Worm (Caenorhabditis elegans): ENCODE results near the gene sysm-1.

Gene sysm-1

ce11 chrII:9057035-9057668 is 25.8 kb downstream of the sysm-1 start, which contains the start of gene rpl-32 (continued):
- TF ChIP-seq madf-8 (GFP tag; conservative IDR thresholded peaks at IDR 0.05) = no peak
- peak; percentile 77 for TF ChIP-seq D2030.7 (GFP tag; IDR thresholded peaks at IDR 0.05)
- TF ChIP-seq snpc-4 (GFP tag; optimal IDR thresholded peaks at IDR 0.05) = no peak
- peak; percentile 8 to 26 (median 20) for TF ChIP-seq snpc-4 (tag; optimal IDR thresholded peaks at IDR 0.05)
- no peak for TF ChIP-seq aptf-3 (GFP tag; IDR thresholded peaks at IDR 0.05)
- peak; percentile 83 for TF ChIP-seq dox-1 (GFP tag; IDR thresholded peaks at IDR 0.05)
- TF ChIP-seq akir-1 (GFP tag; optimal IDR thresholded peaks at IDR 0.05) = no peak
- TF ChIP-seq rcor-1 (GFP tag; IDR thresholded peaks at IDR 0.05) = peak; percentile 78
- TF ChIP-seq nhr-27 (tag; optimal IDR thresholded peaks at IDR 0.05) = no peak
- TF ChIP-seq tbp1 (GFP tag; optimal IDR thresholded peaks at IDR 0.05) = peak; percentile 61
- no peak for TF ChIP-seq nhr-179 (tag; optimal IDR thresholded peaks at IDR 0.05)
- TF ChIP-seq let-607 (tag; optimal IDR thresholded peaks at IDR 0.05) = peak in 1 of 2 experiments; percentile 54
- TF ChIP-seq nhr-80 (tag; optimal IDR thresholded peaks at IDR 0.05) = peak; percentile 57
- TF ChIP-seq ccch-3 (GFP tag; optimal IDR thresholded peaks at IDR 0.05) = no peak
- TF ChIP-seq tlf-1 (GFP tag; optimal IDR thresholded peaks at IDR 0.05) = peak; percentile 45
- peak; percentile 39 for TF ChIP-seq F49E8.2 (tag; optimal IDR thresholded peaks at IDR 0.05; ENCODE audit: insufficient read depth)
- TF ChIP-seq egrh-3 (GFP tag; IDR thresholded peaks at IDR 0.05) = 0 out of 2 replicates have a peak, but pooled peaks have one; percentile 6
- peak; percentile 30 for TF ChIP-seq ceh-27 (GFP tag; optimal IDR thresholded peaks at IDR 0.05)
- TF ChIP-seq hlh-12 (tag; optimal IDR thresholded peaks at IDR 0.05) = no peak
- no peak for TF ChIP-seq rpc-1 (optimal IDR thresholded peaks at IDR 0.05)
- TF ChIP-seq rpc-1 (tag; optimal IDR thresholded peaks at IDR 0.05) = no peak
- peak; percentile 66 for TF ChIP-seq pbrm-1 (GFP tag; IDR thresholded peaks at IDR 0.05)
- TF ChIP-seq Y79H2A.3 (GFP tag; conservative IDR thresholded peaks at IDR 0.05) = no peak
- TF ChIP-seq dpff-1 (tag; optimal IDR thresholded peaks at IDR 0.05) = no peak
- 0 out of 2 replicates have a peak, but pooled peaks have one; percentile 46 for TF ChIP-seq nfyb-1 (GFP tag; IDR thresholded peaks at IDR 0.05)
- peak; percentile 9 for TF ChIP-seq dpl-1 (GFP tag; optimal IDR thresholded peaks at IDR 0.05)
- TF ChIP-seq madf-6 (GFP tag; IDR thresholded peaks at IDR 0.05) = peak; percentile 63; the same call in 1 of the 2 replicates
- TF ChIP-seq ets-4 (GFP tag; optimal IDR thresholded peaks at IDR 0.05) = no peak
- TF ChIP-seq cebp-1 (GFP tag; IDR thresholded peaks at IDR 0.05) = no peak; the same call in 1 of the 2 replicates
- TF ChIP-seq cebp-1 (tag; optimal IDR thresholded peaks at IDR 0.05) = peak; percentile 69
- TF ChIP-seq ama-1 (optimal IDR thresholded peaks at IDR 0.05) = no peak
- no peak for TF ChIP-seq ama-1 (GFP tag; optimal IDR thresholded peaks at IDR 0.05)
- TF ChIP-seq ekl-4 (GFP tag; IDR thresholded peaks at IDR 0.05) = no peak
- no peak for TF ChIP-seq ztf-28 (GFP tag; IDR thresholded peaks at IDR 0.05)
- TF ChIP-seq F23B12.7 (tag; optimal IDR thresholded peaks at IDR 0.05; ENCODE audit: insufficient read depth) = peak; percentile 66

DNA sequence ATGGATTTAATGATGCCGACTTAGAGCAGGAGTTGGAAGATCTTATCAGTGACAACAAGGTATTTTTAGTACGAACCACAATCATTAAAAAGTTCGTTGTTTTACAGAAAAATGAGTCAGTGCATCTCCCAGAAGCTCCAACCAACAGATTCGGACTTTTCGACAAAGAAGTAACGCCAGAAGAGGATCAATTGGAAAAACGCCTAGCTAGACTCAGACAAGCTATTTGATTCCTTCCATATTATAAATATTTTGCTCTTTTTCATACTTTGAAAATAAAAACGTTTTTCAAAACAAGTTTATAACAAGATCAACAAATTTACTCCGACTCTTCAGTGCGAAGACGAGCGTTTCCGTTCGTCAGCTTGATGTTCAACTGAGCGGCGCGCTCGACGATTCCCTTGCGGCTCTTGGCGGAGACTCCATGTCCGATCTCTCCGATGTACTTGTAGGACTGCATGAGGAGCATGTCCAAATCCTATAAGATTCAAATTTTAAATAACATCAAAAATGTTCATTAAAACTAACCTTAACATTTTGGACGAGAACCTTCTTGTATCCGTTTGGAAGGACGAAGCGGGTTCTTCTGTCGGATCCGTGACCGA is 26.7 kb downstream of the sysm-1 start:
- TF ChIP-seq aptf-2 (GFP tag; conservative IDR thresholded peaks at IDR 0.05) = no peak
- no peak for TF ChIP-seq mxl-1 (tag; optimal IDR thresholded peaks at IDR 0.05)
- TF ChIP-seq K12H6.12 (tag; optimal IDR thresholded peaks at IDR 0.05) = no peak
- TF ChIP-seq madf-3 (GFP tag; IDR thresholded peaks at IDR 0.05) = peak; percentile 77; the same call in 1 of the 2 replicates
- TF ChIP-seq T26A5.8 (tag; optimal IDR thresholded peaks at IDR 0.05) = peak; percentile 46
- no peak for TF ChIP-seq unc-62 (GFP tag; optimal IDR thresholded peaks at IDR 0.05)
- no peak for TF ChIP-seq let-526 (GFP tag; IDR thresholded peaks at IDR 0.05)
- no peak for TF ChIP-seq K11D2.4 (GFP tag; IDR thresholded peaks at IDR 0.05)
- peak; percentile 29 for TF ChIP-seq nhr-90 (tag; optimal IDR thresholded peaks at IDR 0.05)
- no peak for TF ChIP-seq efl-1 (GFP tag; optimal IDR thresholded peaks at IDR 0.05)
- no peak for TF ChIP-seq F10E7.11 (tag; optimal IDR thresholded peaks at IDR 0.05)
- TF ChIP-seq madf-10 (tag; optimal IDR thresholded peaks at IDR 0.05) = no peak
- no peak for TF ChIP-seq egrh-3 (GFP tag; IDR thresholded peaks at IDR 0.05)
- TF ChIP-seq B0261.1 (tag; optimal IDR thresholded peaks at IDR 0.05) = no peak
- peak; percentile 9; the same call in 1 of the 2 replicates for TF ChIP-seq nfya-2 (GFP tag; IDR thresholded peaks at IDR 0.05)
- TF ChIP-seq repo-1 (tag; optimal IDR thresholded peaks at IDR 0.05) = peak; percentile 7
